Worm (Caenorhabditis elegans) whole organism, young adult: ENCODE data around the gene fbxa-84.

ENCODE experiments used
- Y53F4B.3 ChIP-seq: fragments of 200-800 bp; sonication (Bioruptor generic); IDR thresholded peaks from 2 replicates; pipeline ENCODE4 v1.3.6; 2022; ENCODE audit warnings: missing genetic modification reagents, missing genetic modification characterization, missing compliant biosample characterization
- hmg-1.2 ChIP-seq: fragments of 200-800 bp; sonication (Bioruptor generic); IDR thresholded peaks from 2 replicates; pipeline ENCODE4 v1.3.6; 2022; ENCODE audit warnings: missing genetic modification reagents, missing genetic modification characterization, missing compliant biosample characterization
- snpc-3.4 ChIP-seq: sonication (generic microtip); optimal IDR thresholded peaks from 2 replicates; lab custom pipeline; 2017; ENCODE audit warnings: missing genetic modification characterization, mild to moderate bottlenecking, missing compliant biosample characterization, antibody characterized with exemption, moderate library complexity, missing genotype, missing genetic modification reagents
- snpc-4 ChIP-seq, 5 experiments: fragments of 150-350 bp in 1 of 5; sonication (generic microtip) in 4 of 5; optimal IDR thresholded peaks; 2 replicates each; lab custom pipeline; 2014 to 2018; ENCODE audit warnings: missing genetic modification characterization in 5 of 5, missing biosample characterization in 3 of 5, antibody characterized with exemption in 2 of 5, mild to moderate bottlenecking in 2 of 5, missing compliant biosample characterization in 2 of 5, missing genotype in 2 of 5, moderate library complexity in 2 of 5, missing genetic modification reagents in 1 of 5

ce11 chrV:15192377-15192776 is 10.1 kb downstream of the fbxa-84 start, which contains the start of gene plc-2:
- TF ChIP-seq Y53F4B.3 (GFP tag; lab: Robert Waterston, UW) (no peak), hmg-1.2 (GFP tag; lab: Robert Waterston, UW) (peak; percentile 11; the same call in 1 of the 2 replicates), snpc-3.4 (no peak), snpc-4 (GFP tag; optimal IDR thresholded peaks at IDR 0.05; lab: Kevin White, UChicago) (no peak), snpc-4 (tag; optimal IDR thresholded peaks at IDR 0.05; lab: Kevin White, UChicago) (no peak)
